Worm (Caenorhabditis elegans) whole organism, L2 larva: Measurements from ENCODE around the gene nhx-6.
A peak's percentile ranks its signal among the peaks of the same experiment; 100 is the strongest.

Experiments used
- C34F6.9 ChIP-seq: fragments of 150-350 bp; optimal IDR thresholded peaks from 2 replicates; lab custom pipeline; 2014; ENCODE audit warnings: missing biosample characterization, missing genetic modification characterization
- F13H6.1 ChIP-seq: sonication (generic microtip); optimal IDR thresholded peaks from 2 replicates; lab custom pipeline; 2016; ENCODE audit warnings: missing genetic modification characterization, missing compliant biosample characterization
- R02D3.7 ChIP-seq: fragments of 150-350 bp; optimal IDR thresholded peaks from 2 replicates; lab custom pipeline; 2014; ENCODE audit warnings: missing biosample characterization, missing genetic modification characterization
- Y55F3AM.14 ChIP-seq: fragments of 200-800 bp; sonication (Bioruptor generic); optimal IDR thresholded peaks from 2 replicates; lab custom pipeline; 2018; ENCODE audit warnings: mild to moderate bottlenecking, missing genetic modification characterization, missing compliant biosample characterization
- alr-1 ChIP-seq: fragments of 150-350 bp; optimal IDR thresholded peaks from 2 replicates; lab custom pipeline; 2014; ENCODE audit warnings: missing biosample characterization, missing genetic modification characterization
- aly-2 ChIP-seq: fragments of 150-350 bp; optimal IDR thresholded peaks from 2 replicates; lab custom pipeline; 2014; ENCODE audit warnings: missing biosample characterization, missing genetic modification characterization
- ceh-16 ChIP-seq: fragments of 150-350 bp; optimal IDR thresholded peaks from 2 replicates; lab custom pipeline; 2014; ENCODE audit warnings: missing biosample characterization, missing genetic modification characterization
- ceh-82 ChIP-seq: fragments of 150-350 bp; optimal IDR thresholded peaks from 2 replicates; lab custom pipeline; 2014; ENCODE audit warnings: missing biosample characterization, missing genetic modification characterization
- crh-2 ChIP-seq: sonication (generic microtip); optimal IDR thresholded peaks from 2 replicates; lab custom pipeline; 2017; ENCODE audit warnings: missing biosample characterization, missing genetic modification characterization
- dmd-4 ChIP-seq: sonication (generic microtip); optimal IDR thresholded peaks from 2 replicates; lab custom pipeline; 2017; ENCODE audit warnings: missing biosample characterization, missing genetic modification characterization
- egl-27 ChIP-seq: sonication (generic microtip); optimal IDR thresholded peaks from 3 replicates; lab custom pipeline; 2017; ENCODE audit warnings: missing biosample characterization, missing genetic modification reagents, missing genetic modification characterization
- elt-1 ChIP-seq: fragments of 150-350 bp; optimal IDR thresholded peaks from 2 replicates; lab custom pipeline; 2014; ENCODE audit warnings: missing biosample characterization, missing genetic modification characterization
- elt-3 ChIP-seq: sonication (generic microtip); optimal IDR thresholded peaks from 2 replicates; lab custom pipeline; 2017; ENCODE audit warnings: missing biosample characterization, missing genetic modification characterization
- fos-1 ChIP-seq: fragments of 150-350 bp; optimal IDR thresholded peaks from 2 replicates; lab custom pipeline; 2014; ENCODE audit warnings: missing biosample characterization, missing genetic modification characterization
- gmeb-1 ChIP-seq: fragments of 150-350 bp; optimal IDR thresholded peaks from 2 replicates; lab custom pipeline; 2014; ENCODE audit warnings: missing biosample characterization, missing genetic modification characterization
- lin-13 ChIP-seq: fragments of 150-350 bp; optimal IDR thresholded peaks from 2 replicates; lab custom pipeline; 2014; ENCODE audit warnings: missing biosample characterization, missing genetic modification reagents, missing genetic modification characterization
- lsy-2 ChIP-seq, 2 experiments: fragments of 150-350 bp in 1 of 2; sonication (generic microtip) in 1 of 2; optimal IDR thresholded peaks; 2 replicates each; lab custom pipeline; 2014 to 2017; ENCODE audit warnings: missing biosample characterization in 2 of 2, missing genetic modification characterization in 2 of 2
- mbf-1 ChIP-seq: sonication (generic microtip); optimal IDR thresholded peaks from 2 replicates; lab custom pipeline; 2017; ENCODE audit warnings: missing biosample characterization, missing genetic modification characterization
- mdl-1 ChIP-seq, 2 experiments: fragments of 150-350 bp in 1 of 2; sonication (generic microtip) in 1 of 2; optimal IDR thresholded peaks; 2 replicates each; lab custom pipeline; 2017; ENCODE audit warnings: missing biosample characterization in 2 of 2, missing genetic modification characterization in 2 of 2
- nhr-10 ChIP-seq: sonication (generic microtip); optimal IDR thresholded peaks from 2 replicates; lab custom pipeline; 2017; ENCODE audit warnings: missing biosample characterization, missing genetic modification characterization
- nhr-11 ChIP-seq: fragments of 150-350 bp; optimal IDR thresholded peaks from 2 replicates; lab custom pipeline; 2014; ENCODE audit warnings: missing biosample characterization, missing genetic modification characterization
- nhr-129 ChIP-seq: fragments of 150-350 bp; optimal IDR thresholded peaks from 2 replicates; lab custom pipeline; 2014; ENCODE audit warnings: missing biosample characterization, missing genetic modification characterization
- nhr-21 ChIP-seq: fragments of 150-350 bp; optimal IDR thresholded peaks from 2 replicates; lab custom pipeline; 2014; ENCODE audit warnings: missing biosample characterization, missing genetic modification characterization
- nhr-23 ChIP-seq: fragments of 150-350 bp; optimal IDR thresholded peaks from 2 replicates; lab custom pipeline; 2014; ENCODE audit warnings: missing biosample characterization, missing genetic modification reagents, missing genetic modification characterization
- nhr-237 ChIP-seq: fragments of 150-350 bp; optimal IDR thresholded peaks from 2 replicates; lab custom pipeline; 2014; ENCODE audit warnings: missing biosample characterization, missing genetic modification characterization
- nhr-25 ChIP-seq: fragments of 150-350 bp; sonication (generic microtip); optimal IDR thresholded peaks from 3 replicates; lab custom pipeline; 2014; ENCODE audit warnings: missing biosample characterization, missing genetic modification characterization
- nhr-6 ChIP-seq: fragments of 150-350 bp; optimal IDR thresholded peaks from 2 replicates; lab custom pipeline; 2014; ENCODE audit warnings: missing biosample characterization, missing genetic modification characterization
- peb-1 ChIP-seq: fragments of 150-350 bp; optimal IDR thresholded peaks from 2 replicates; lab custom pipeline; 2014; ENCODE audit warnings: missing biosample characterization, missing genetic modification characterization
- sem-4 ChIP-seq: fragments of 150-350 bp; optimal IDR thresholded peaks from 2 replicates; lab custom pipeline; 2014; ENCODE audit warnings: missing biosample characterization, missing genetic modification reagents, missing genetic modification characterization
- sma-9 ChIP-seq, 2 experiments: fragments of 150-350 bp in 1 of 2; sonication (generic microtip) in 1 of 2; optimal IDR thresholded peaks; 2 replicates each; lab custom pipeline; 2014 to 2016; ENCODE audit warnings: missing genetic modification characterization in 2 of 2, mild to moderate bottlenecking in 1 of 2, missing biosample characterization in 1 of 2, missing compliant biosample characterization in 1 of 2, missing genetic modification reagents in 1 of 2, moderate library complexity in 1 of 2
- snpc-4 ChIP-seq: fragments of 150-350 bp; optimal IDR thresholded peaks from 2 replicates; lab custom pipeline; 2014; ENCODE audit warnings: missing biosample characterization, missing genetic modification characterization
- unc-39 ChIP-seq: fragments of 150-350 bp; optimal IDR thresholded peaks from 2 replicates; lab custom pipeline; 2014; ENCODE audit warnings: missing biosample characterization, missing genetic modification characterization
- unc-55 ChIP-seq: fragments of 150-350 bp; sonication (generic microtip); optimal IDR thresholded peaks from 3 replicates; lab custom pipeline; 2014; ENCODE audit warnings: missing biosample characterization, missing genetic modification reagents, missing genetic modification characterization
- ztf-1 ChIP-seq: fragments of 200-800 bp; sonication (Bioruptor generic); conservative IDR thresholded peaks from 2 replicates; pipeline ENCODE4 v1.3.6; 2022; ENCODE audit warnings: missing genetic modification characterization, missing compliant biosample characterization
- ztf-11 ChIP-seq: sonication (generic microtip); optimal IDR thresholded peaks from 2 replicates; lab custom pipeline; 2017; ENCODE audit warnings: missing biosample characterization, missing genetic modification characterization

The nhx-6 gene

DNA sequence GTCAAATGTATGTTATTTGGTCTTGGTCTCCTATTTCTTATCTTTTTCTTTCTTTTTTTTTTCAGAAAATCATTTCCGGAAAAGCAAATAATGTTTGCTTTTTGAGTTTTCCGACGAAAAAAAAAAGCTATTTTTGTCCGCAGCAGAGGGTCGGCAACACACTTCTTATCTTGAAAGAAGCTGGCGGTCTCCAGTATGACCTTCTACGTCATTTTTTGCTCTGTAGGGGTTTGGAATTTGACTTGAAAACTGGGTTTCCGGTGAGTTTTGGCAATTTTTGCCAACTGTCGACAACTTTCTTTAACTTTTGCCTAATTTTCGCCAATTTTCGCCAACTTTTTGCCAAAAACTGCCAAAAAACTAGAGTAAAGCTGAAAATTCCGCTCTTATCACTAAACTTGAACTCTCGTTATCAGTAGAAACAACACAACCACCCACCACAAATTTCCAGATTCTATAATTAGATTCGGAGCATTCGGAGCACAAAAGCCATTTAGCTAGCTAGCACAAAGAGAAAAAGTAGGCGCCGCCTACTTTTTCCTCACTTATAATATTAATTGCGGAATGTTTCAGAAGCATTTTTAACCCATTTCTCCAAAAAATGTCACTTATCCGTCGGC lies at the start of gene nhx-6:
Gene nhx-6, plus strand, starts transcription at position 570 of the 620 bp plus-strand sequence.
- no peak for TF ChIP-seq sma-9 (GFP tag; optimal IDR thresholded peaks at IDR 0.05; lab: Kevin White, UChicago)
- no peak for TF ChIP-seq sma-9 (tag; optimal IDR thresholded peaks at IDR 0.05; lab: Kevin White, UChicago)
- TF ChIP-seq nhr-23: peak; percentile 9

DNA sequence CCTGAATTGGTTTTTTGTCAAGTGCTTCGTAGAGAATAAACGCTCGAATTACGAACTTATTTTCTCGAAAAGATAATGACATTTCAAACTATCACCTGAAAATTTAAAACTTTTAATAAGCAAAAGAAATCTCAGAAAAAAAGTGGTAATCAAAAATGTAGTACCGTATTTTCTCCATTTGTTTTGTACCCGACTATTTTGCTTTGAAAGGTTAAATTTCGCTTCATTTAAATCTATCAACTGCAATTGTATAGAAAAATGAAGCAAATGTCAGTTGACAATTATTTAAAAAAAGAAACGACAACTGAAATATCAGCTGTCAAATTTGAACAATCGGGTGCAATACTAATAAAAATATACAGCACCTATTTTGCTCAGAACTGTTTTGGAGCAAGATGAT lies 49.4 kb upstream of the nhx-6 start, which contains the start of gene fbxa-158:
Gene fbxa-158, minus strand, starts transcription at position 101 of the 400 bp plus-strand sequence.
- TF ChIP-seq nhr-237 (tag; lab: Kevin White, UChicago) (no peak), Y55F3AM.14 (GFP tag; lab: Kevin White, UChicago) (no peak), gmeb-1 (tag; lab: Kevin White, UChicago) (no peak), C34F6.9 (tag; lab: Kevin White, UChicago) (no peak), nhr-129 (tag; lab: Kevin White, UChicago) (no peak), sma-9 (GFP tag; optimal IDR thresholded peaks at IDR 0.05; lab: Kevin White, UChicago) (no peak), sma-9 (tag; optimal IDR thresholded peaks at IDR 0.05; lab: Kevin White, UChicago) (no peak), R02D3.7 (tag; lab: Kevin White, UChicago) (no peak), ceh-16 (tag; lab: Kevin White, UChicago) (no peak), elt-3 (no peak), ztf-1 (GFP tag; lab: Robert Waterston, UW) (no peak), unc-55 (no peak), dmd-4 (tag; lab: Kevin White, UChicago) (no peak), nhr-21 (no peak), mbf-1 (tag; lab: Kevin White, UChicago) (no peak), nhr-23 (no peak), lin-13 (GFP tag; lab: Kevin White, UChicago) (no peak), fos-1 (tag; lab: Kevin White, UChicago) (no peak)

DNA sequence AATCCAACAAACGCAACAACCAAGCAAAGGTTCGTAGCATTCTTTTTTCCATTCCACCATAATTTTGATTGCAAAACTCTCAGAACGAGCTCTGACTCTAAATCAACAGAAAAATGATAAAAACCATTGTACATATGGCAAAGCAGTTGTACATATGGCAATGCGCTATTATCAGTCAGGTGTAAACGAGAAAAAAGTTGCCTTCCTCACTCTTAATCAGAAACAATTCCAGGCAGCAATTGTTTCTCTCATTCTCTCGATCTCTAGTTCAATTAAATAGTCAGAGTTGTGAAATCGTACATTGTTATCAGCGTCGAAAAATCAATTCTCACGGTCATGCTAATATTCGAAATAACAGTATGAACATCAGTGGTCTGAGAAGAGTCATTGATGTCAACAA lies 48.8 kb upstream of the nhx-6 start:
- TF ChIP-seq F13H6.1 (tag; lab: Kevin White, UChicago) (no peak), fos-1 (tag; lab: Kevin White, UChicago) (peak; percentile 44)

- no peak for TF ChIP-seq lsy-2 (tag; optimal IDR thresholded peaks at IDR 0.05; lab: Kevin White, UChicago)
- TF ChIP-seq sma-9 (GFP tag; optimal IDR thresholded peaks at IDR 0.05; lab: Kevin White, UChicago): no peak
- TF ChIP-seq sma-9 (tag; optimal IDR thresholded peaks at IDR 0.05; lab: Kevin White, UChicago): no peak
- no peak for TF ChIP-seq ceh-82
- TF ChIP-seq Y55F3AM.14 (GFP tag; lab: Kevin White, UChicago): no peak
- no peak for TF ChIP-seq sem-4
- no peak for TF ChIP-seq aly-2 (tag; lab: Kevin White, UChicago)
- TF ChIP-seq nhr-129 (tag; lab: Kevin White, UChicago): no peak
- no peak for TF ChIP-seq unc-55
- no peak for TF ChIP-seq unc-39 (tag; lab: Kevin White, UChicago)
- no peak for TF ChIP-seq gmeb-1 (tag; lab: Kevin White, UChicago)
- no peak for TF ChIP-seq fos-1 (tag; lab: Kevin White, UChicago)
- no peak for TF ChIP-seq nhr-25 (tag; lab: Kevin White, UChicago)
- no peak for TF ChIP-seq dmd-4 (tag; lab: Kevin White, UChicago)
- no peak for TF ChIP-seq elt-3
- TF ChIP-seq nhr-10: no peak
These were observed 46.1 kb upstream of the nhx-6 start, which contains the start of gene fbxa-160 for ce11 chrII:1624572-1624971. Gene fbxa-160, minus strand, starts transcription at chrII:1624672.

DNA sequence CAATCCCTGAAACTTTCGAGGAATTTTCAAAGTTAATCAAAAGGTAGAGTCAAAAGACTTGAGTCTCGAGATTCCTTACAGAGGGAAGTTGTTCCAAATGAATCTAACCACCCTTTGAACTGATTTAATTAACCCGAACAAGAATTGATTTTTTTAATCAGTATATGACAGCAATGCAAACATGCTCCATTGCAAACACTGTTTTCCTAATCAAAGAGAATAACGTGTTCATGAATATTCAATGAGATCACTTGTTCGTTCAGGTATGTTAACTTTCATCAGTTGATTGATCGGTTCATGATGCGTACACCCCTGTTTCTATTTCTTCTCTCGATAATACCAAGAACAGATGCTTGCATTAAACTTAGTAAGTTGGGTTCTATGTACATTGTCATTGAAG lies 45.0 kb upstream of the nhx-6 start, which contains the start of gene C08E3.14:
Gene C08E3.14, plus strand, starts transcription at position 301 of the 400 bp plus-strand sequence.
- no peak for TF ChIP-seq alr-1 (tag; lab: Kevin White, UChicago)
- TF ChIP-seq peb-1 (tag; lab: Kevin White, UChicago): no peak
- no peak for TF ChIP-seq snpc-4 (tag; lab: Kevin White, UChicago)
- TF ChIP-seq elt-3: no peak
- no peak for TF ChIP-seq dmd-4 (tag; lab: Kevin White, UChicago)
- no peak for TF ChIP-seq nhr-25 (tag; lab: Kevin White, UChicago)
- no peak for TF ChIP-seq elt-1 (tag; lab: Kevin White, UChicago)
- TF ChIP-seq mdl-1 (tag; optimal IDR thresholded peaks at IDR 0.05; lab: Kevin White, UChicago): no peak
- no peak for TF ChIP-seq crh-2
- TF ChIP-seq F13H6.1 (tag; lab: Kevin White, UChicago): no peak
- TF ChIP-seq nhr-237 (tag; lab: Kevin White, UChicago): no peak
- TF ChIP-seq egl-27 (tag; lab: Kevin White, UChicago): no peak
- TF ChIP-seq nhr-6: no peak
- no peak for TF ChIP-seq lin-13 (GFP tag; lab: Kevin White, UChicago)
- TF ChIP-seq nhr-11: no peak
- TF ChIP-seq mbf-1 (tag; lab: Kevin White, UChicago): no peak
- no peak for TF ChIP-seq ceh-16 (tag; lab: Kevin White, UChicago)
- no peak for TF ChIP-seq ztf-11 (tag; lab: Kevin White, UChicago)
- TF ChIP-seq, all 48 proteins: peak for 0
